Worm (Caenorhabditis elegans) whole organism, early embryonic: ENCODE measurements around the gene F08C6.5.

Source experiments
- B0310.2 ChIP-seq: sonication (generic microtip); optimal IDR thresholded peaks from 2 replicates; lab custom pipeline; 2016; ENCODE audit warnings: mild to moderate bottlenecking, missing genetic modification characterization, missing compliant biosample characterization
- F13C5.2 ChIP-seq: sonication (generic microtip); optimal IDR thresholded peaks from 2 replicates; lab custom pipeline; 2017; ENCODE audit warnings: mild to moderate bottlenecking, missing genetic modification characterization, inconsistent platforms, missing compliant biosample characterization
- aly-1 ChIP-seq: sonication (generic microtip); optimal IDR thresholded peaks from 2 replicates; lab custom pipeline; 2016; ENCODE audit warnings: missing genetic modification characterization, missing compliant biosample characterization
- ama-1 ChIP-seq: fragments of 150-350 bp; optimal IDR thresholded peaks from 2 replicates; lab custom pipeline; 2014
- ceh-13 ChIP-seq: fragments of 200-800 bp; sonication (Bioruptor generic); optimal IDR thresholded peaks from 2 replicates; lab custom pipeline; 2018; ENCODE audit warnings: mild to moderate bottlenecking, missing genetic modification characterization, missing compliant biosample characterization
- ceh-36 ChIP-seq: sonication (generic microtip); optimal IDR thresholded peaks from 2 replicates; lab custom pipeline; 2016; ENCODE audit warnings: missing genetic modification characterization, inconsistent platforms, missing compliant biosample characterization
- ets-7 ChIP-seq: sonication (generic microtip); optimal IDR thresholded peaks from 2 replicates; lab custom pipeline; 2016; ENCODE audit warnings: missing genotype, missing genetic modification characterization, missing compliant biosample characterization
- flt-1 ChIP-seq: fragments of 200-800 bp; sonication (Bioruptor generic); IDR thresholded peaks from 2 replicates; pipeline ENCODE4 v1.3.6; 2022; ENCODE audit warnings: missing genetic modification characterization, missing compliant biosample characterization
- hmbx-1 ChIP-seq: sonication (generic microtip); optimal IDR thresholded peaks from 2 replicates; lab custom pipeline; 2016; ENCODE audit warnings: mild to moderate bottlenecking, missing genetic modification characterization, missing compliant biosample characterization
- hmg-4 ChIP-seq: fragments of 200-800 bp; sonication (Bioruptor generic); optimal IDR thresholded peaks from 2 replicates; lab custom pipeline; 2018; ENCODE audit warnings: mild to moderate bottlenecking, missing genetic modification characterization, missing compliant biosample characterization
- hnd-1 ChIP-seq: sonication (generic microtip); optimal IDR thresholded peaks from 2 replicates; lab custom pipeline; 2016; ENCODE audit warnings: missing genetic modification characterization, missing compliant biosample characterization
- pes-1 ChIP-seq: fragments of 200-800 bp; sonication (Bioruptor generic); IDR thresholded peaks from 2 replicates; pipeline ENCODE4 v1.3.6; 2022; ENCODE audit warnings: missing genetic modification reagents, missing genetic modification characterization, missing compliant biosample characterization
- scrt-1 ChIP-seq: fragments of 200-800 bp; sonication (Bioruptor generic); IDR thresholded peaks from 2 replicates; pipeline ENCODE4 v1.3.6; 2022; ENCODE audit warnings: missing genetic modification characterization, missing compliant biosample characterization
- sea-1 ChIP-seq: fragments of 200-800 bp; sonication (Bioruptor generic); conservative IDR thresholded peaks from 2 replicates; pipeline ENCODE4 v1.3.6; 2022; ENCODE audit warnings: missing genetic modification characterization, missing compliant biosample characterization
- tbx-11 ChIP-seq: fragments of 200-800 bp; sonication (Bioruptor generic); IDR thresholded peaks from 2 replicates; pipeline ENCODE4 v1.3.6; 2022; ENCODE audit warnings: missing genetic modification characterization, missing compliant biosample characterization
- tbx-37 ChIP-seq: fragments of 200-800 bp; sonication (Bioruptor generic); conservative IDR thresholded peaks from 2 replicates; pipeline ENCODE4 v1.3.6; 2022; ENCODE audit warnings: missing genetic modification reagents, missing genetic modification characterization, missing compliant biosample characterization
- tra-4 ChIP-seq: sonication (generic microtip); optimal IDR thresholded peaks from 2 replicates; lab custom pipeline; 2017; ENCODE audit warnings: missing genetic modification characterization, missing compliant biosample characterization

The F08C6.5 gene

ce11 chrX:7578308-7578707 is 19.1 kb downstream of the F08C6.5 start:
- TF ChIP-seq pes-1 (GFP tag; lab: Robert Waterston, UW) (no peak), hmbx-1 (tag; lab: Kevin White, UChicago) (no peak), hnd-1 (no peak)

ce11 chrX:7582223-7582622 is 23.0 kb downstream of the F08C6.5 start:
- TF ChIP-seq scrt-1 (no peak), hmg-4 (GFP tag; lab: Kevin White, UChicago) (no peak)

DNA sequence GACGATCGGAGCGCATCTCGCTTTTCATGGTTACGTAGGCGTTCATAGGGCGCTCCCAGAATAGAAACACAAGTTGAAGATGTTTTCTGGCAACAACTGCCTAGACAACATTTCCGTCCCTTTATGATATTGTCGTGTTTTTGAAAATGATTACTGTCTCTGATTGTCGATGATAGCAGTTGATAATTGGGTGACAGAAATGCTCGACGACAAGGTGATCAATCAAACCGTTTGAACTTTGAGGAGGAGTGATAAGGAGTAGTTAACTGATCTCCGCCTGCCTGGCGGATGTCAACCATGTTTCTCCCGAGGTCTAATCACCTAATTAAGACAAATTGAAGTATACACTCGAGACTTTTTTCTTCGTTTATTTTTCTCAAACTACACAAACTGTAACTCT is 24.7 kb downstream of the F08C6.5 start:
- TF ChIP-seq ets-7 (tag; lab: Kevin White, UChicago): no peak
- no peak for TF ChIP-seq scrt-1
- TF ChIP-seq F13C5.2: no peak
- no peak for TF ChIP-seq ceh-36

ce11 chrX:7585610-7586259 is 26.5 kb downstream of the F08C6.5 start, which contains the start of gene adt-2:
Gene adt-2, plus strand, starts transcription at chrX:7586209.
- TF ChIP-seq ceh-13 (GFP tag; lab: Kevin White, UChicago) (no peak), flt-1 (no peak), hmbx-1 (tag; lab: Kevin White, UChicago) (no peak), ama-1 (lab: Kevin White, UChicago) (no peak), ets-7 (tag; lab: Kevin White, UChicago) (no peak), aly-1 (tag; lab: Kevin White, UChicago) (no peak), tbx-11 (no peak), B0310.2 (tag; lab: Kevin White, UChicago) (no peak), scrt-1 (no peak), F13C5.2 (no peak), hnd-1 (no peak), hmg-4 (GFP tag; lab: Kevin White, UChicago) (no peak), tbx-37 (no peak), tra-4 (tag; lab: Kevin White, UChicago) (no peak), ceh-36 (no peak), pes-1 (GFP tag; lab: Robert Waterston, UW) (no peak), sea-1 (GFP tag; lab: Robert Waterston, UW) (no peak)

- TF ChIP-seq sea-1 (GFP tag; lab: Robert Waterston, UW) (no peak), tbx-11 (no peak), B0310.2 (tag; lab: Kevin White, UChicago) (no peak), scrt-1 (no peak), F13C5.2 (no peak), tra-4 (tag; lab: Kevin White, UChicago) (no peak)
Observed at ce11 chrX:7586588-7586987, 27.4 kb downstream of the F08C6.5 start.

DNA sequence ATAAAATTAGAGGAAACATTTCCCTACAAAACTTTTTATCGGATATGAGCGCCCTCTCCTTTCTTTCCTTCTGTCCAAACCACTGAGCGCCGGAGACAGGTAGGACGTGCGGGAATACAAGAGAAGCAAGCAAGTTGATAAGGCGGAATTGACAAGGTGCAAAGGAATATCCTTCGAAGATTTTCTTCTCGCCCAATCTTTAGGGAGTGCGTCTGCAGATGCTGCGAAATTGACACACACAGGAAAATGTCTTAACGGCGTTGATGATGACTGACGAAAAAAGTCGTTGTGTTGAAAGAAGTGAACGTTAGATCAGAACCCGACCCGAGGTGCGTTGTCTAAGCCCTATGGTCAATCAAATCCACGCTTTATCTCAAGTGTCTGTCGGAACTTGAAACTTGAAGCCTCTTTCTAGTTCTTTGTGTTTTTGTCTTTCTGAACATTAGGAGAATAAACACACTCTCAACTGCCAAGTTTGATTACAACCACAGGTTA is 28.6 kb downstream of the F08C6.5 start:
- TF ChIP-seq scrt-1: no peak
- TF ChIP-seq pes-1 (GFP tag; lab: Robert Waterston, UW): no peak
- TF ChIP-seq tra-4 (tag; lab: Kevin White, UChicago): no peak
- no peak for TF ChIP-seq hmg-4 (GFP tag; lab: Kevin White, UChicago)
- TF ChIP-seq ceh-13 (GFP tag; lab: Kevin White, UChicago): no peak
- no peak for TF ChIP-seq hnd-1
- TF ChIP-seq F13C5.2: no peak
- TF ChIP-seq ets-7 (tag; lab: Kevin White, UChicago): no peak
- TF ChIP-seq flt-1: no peak
- TF ChIP-seq aly-1 (tag; lab: Kevin White, UChicago): no peak
- TF ChIP-seq B0310.2 (tag; lab: Kevin White, UChicago): no peak

- no peak for TF ChIP-seq tra-4 (tag; lab: Kevin White, UChicago)
- TF ChIP-seq pes-1 (GFP tag; lab: Robert Waterston, UW): no peak
- TF ChIP-seq sea-1 (GFP tag; lab: Robert Waterston, UW): no peak
- no peak for TF ChIP-seq tbx-11
- TF ChIP-seq scrt-1: no peak
- TF ChIP-seq B0310.2 (tag; lab: Kevin White, UChicago): no peak
- no peak for TF ChIP-seq hmbx-1 (tag; lab: Kevin White, UChicago)
- no peak for TF ChIP-seq ceh-13 (GFP tag; lab: Kevin White, UChicago)
- TF ChIP-seq aly-1 (tag; lab: Kevin White, UChicago): no peak
Observed at ce11 chrX:7590756-7591155, 31.6 kb downstream of the F08C6.5 start.

DNA sequence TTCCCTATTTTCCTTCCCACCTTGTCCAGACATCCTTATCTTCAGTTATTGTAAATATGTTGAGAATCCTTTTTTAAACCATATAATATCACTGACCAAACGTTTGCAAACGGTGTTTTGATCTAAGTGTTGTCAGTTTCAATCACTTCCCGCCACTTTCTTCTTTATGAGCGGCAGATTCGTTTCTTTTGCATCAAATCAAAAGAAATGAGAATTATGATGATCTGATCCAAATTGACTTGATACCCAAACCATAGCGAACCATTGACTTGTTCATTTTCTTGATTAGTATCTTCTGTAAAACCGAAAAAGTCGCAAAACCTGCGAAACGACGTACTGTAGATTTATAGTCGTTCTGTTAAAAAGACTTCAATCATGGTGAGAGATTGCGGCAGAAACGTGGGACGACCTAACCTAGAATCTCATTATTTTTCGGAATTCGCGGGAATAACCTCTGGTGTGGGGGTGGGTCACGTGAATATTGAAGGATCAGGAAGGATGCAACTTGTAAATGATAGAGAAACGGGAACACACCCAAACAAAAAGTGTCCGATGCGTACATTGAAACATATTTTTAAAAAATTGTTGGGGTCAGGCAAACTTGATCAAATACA is 34.8 kb downstream of the F08C6.5 start:
- no peak for TF ChIP-seq ama-1 (lab: Kevin White, UChicago)
- TF ChIP-seq hmg-4 (GFP tag; lab: Kevin White, UChicago): no peak
- TF ChIP-seq scrt-1: no peak
- TF ChIP-seq tra-4 (tag; lab: Kevin White, UChicago): no peak
- TF ChIP-seq aly-1 (tag; lab: Kevin White, UChicago): no peak
- TF ChIP-seq tbx-37: no peak
- no peak for TF ChIP-seq B0310.2 (tag; lab: Kevin White, UChicago)
- no peak for TF ChIP-seq ceh-13 (GFP tag; lab: Kevin White, UChicago)
- no peak for TF ChIP-seq hmbx-1 (tag; lab: Kevin White, UChicago)
